Worm (Caenorhabditis elegans): ENCODE data around the gene lgg-1.

The lgg-1 gene

DNA sequence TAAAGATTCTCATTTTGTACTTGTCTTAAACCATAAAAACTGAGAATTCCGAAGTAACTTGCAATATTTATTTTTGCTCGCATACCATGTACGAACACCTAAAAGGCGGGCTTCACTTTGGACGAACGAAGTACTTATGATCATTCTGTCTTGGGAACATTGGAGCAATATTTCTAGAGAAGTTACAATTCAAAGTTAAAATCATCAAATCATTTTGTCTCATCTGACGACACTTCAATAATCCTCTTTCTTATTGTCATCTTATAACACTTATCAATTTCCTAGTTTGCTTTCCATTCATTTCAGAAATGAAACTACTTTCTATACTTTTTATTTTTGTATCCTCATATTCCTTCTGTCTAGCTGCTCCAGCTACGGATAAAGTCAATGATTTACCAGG, 19.2 kb upstream of the lgg-1 start, which contains the start of gene ctsa-4.1:
ctsa-4.1 (plus strand) TSS at position 301 of the 400 bp plus-strand sequence.
- TF ChIP-seq nhr-77 (tag; optimal IDR thresholded peaks at IDR 0.05) = no peak
- no peak for TF ChIP-seq dmd-4 (tag; optimal IDR thresholded peaks at IDR 0.05)

DNA sequence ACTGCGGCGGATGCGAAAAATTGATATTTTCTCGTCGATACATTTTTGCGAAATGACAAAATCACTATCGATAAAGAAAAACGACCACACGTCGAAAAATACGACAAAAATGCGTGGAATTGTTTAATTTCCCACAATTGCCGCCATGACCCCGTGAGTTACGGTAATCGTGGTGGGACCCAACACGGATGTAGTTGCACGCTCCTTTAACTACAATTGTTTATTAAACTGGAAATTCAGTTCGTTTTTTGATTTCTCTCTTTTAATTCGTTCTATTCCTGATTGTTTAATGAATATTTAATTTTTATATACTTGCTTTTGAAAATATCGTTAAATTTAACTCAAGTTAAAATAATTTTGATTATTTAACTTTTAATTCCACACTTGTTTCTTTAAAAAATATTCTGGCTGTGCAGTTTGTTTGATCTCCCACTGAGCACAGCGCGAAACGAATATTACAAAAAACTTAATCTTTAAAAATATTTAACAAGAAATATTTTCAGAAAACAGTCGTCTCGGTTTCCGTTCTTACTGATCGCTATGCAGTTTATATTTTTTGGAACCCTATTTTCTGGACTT, 17.8 kb upstream of the lgg-1 start, which contains the start of the genes ani-2 and clec-88:
ani-2 (minus strand) TSS at position 131 of the 579 bp plus-strand sequence.
clec-88 (plus strand) TSS at position 486 of the 579 bp plus-strand sequence.
- TF ChIP-seq peb-1 (tag; optimal IDR thresholded peaks at IDR 0.05) (no peak), nhr-23 (tag; optimal IDR thresholded peaks at IDR 0.05) (no peak), C34F6.9 (tag; optimal IDR thresholded peaks at IDR 0.05) (no peak), nhr-77 (tag; optimal IDR thresholded peaks at IDR 0.05) (no peak), nhr-6 (tag; optimal IDR thresholded peaks at IDR 0.05) (no peak), ztf-1 (GFP tag; conservative IDR thresholded peaks at IDR 0.05) (no peak), crh-2 (tag; optimal IDR thresholded peaks at IDR 0.05) (no peak), skn-1 (tag; optimal IDR thresholded peaks at IDR 0.05) (no peak), ama-1 (optimal IDR thresholded peaks at IDR 0.05) (no peak), nhr-12 (tag; optimal IDR thresholded peaks at IDR 0.05) (no peak), nhr-25 (tag; optimal IDR thresholded peaks at IDR 0.05) (no peak), snpc-4 (tag; optimal IDR thresholded peaks at IDR 0.05) (no peak), R02D3.7 (tag; optimal IDR thresholded peaks at IDR 0.05) (no peak), lsy-2 (tag; optimal IDR thresholded peaks at IDR 0.05) (no peak), mdl-1 (tag; optimal IDR thresholded peaks at IDR 0.05) (no peak), unc-62 (GFP tag; optimal IDR thresholded peaks at IDR 0.05) (no peak)

DNA sequence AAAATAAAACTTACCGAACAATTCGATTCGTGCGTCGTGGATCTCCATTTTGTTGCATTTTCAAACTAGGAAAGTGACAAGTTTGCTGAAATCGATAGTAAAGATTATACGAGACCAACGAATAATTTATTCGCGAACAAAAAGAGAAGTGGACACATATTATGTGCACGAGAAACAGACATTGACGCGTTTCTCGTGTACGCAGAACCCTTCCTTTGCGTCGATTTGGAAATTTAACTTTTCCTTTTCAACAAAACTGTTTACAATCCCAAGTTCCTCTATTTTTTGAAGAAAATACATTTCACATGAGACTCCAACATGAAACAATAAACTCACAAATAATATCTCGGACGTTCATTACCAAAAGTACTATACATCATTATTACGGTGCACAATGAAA, 13.3 kb upstream of the lgg-1 start, which contains the start of gene K10B2.4:
K10B2.4 (minus strand) TSS at position 138 of the 400 bp plus-strand sequence.
- TF ChIP-seq gmeb-1 (tag; optimal IDR thresholded peaks at IDR 0.05) (peak; percentile 76), ceh-16 (tag; optimal IDR thresholded peaks at IDR 0.05) (peak; percentile 21), mab-5 (tag; optimal IDR thresholded peaks at IDR 0.05) (peak; percentile 40), F13H6.1 (tag; optimal IDR thresholded peaks at IDR 0.05) (peak; percentile 37), elt-1 (tag; optimal IDR thresholded peaks at IDR 0.05) (no peak), nhr-129 (tag; optimal IDR thresholded peaks at IDR 0.05) (peak; percentile 86), elt-3 (tag; optimal IDR thresholded peaks at IDR 0.05) (no peak), snpc-4 (tag; optimal IDR thresholded peaks at IDR 0.05) (peak; percentile 46), R02D3.7 (tag; optimal IDR thresholded peaks at IDR 0.05) (no peak), crh-2 (tag; optimal IDR thresholded peaks at IDR 0.05) (peak; percentile 75), sma-3 (GFP tag; optimal IDR thresholded peaks at IDR 0.05) (peak; percentile 70), ztf-4 (tag; optimal IDR thresholded peaks at IDR 0.05) (no peak), nhr-6 (tag; optimal IDR thresholded peaks at IDR 0.05) (peak; percentile 68), nhr-237 (tag; optimal IDR thresholded peaks at IDR 0.05) (no peak), mdl-1 (tag; optimal IDR thresholded peaks at IDR 0.05) (no peak), lin-13 (GFP tag; optimal IDR thresholded peaks at IDR 0.05) (peak; percentile 65), lsy-2 (tag; optimal IDR thresholded peaks at IDR 0.05) (peak; percentile 23 to 87), sem-4 (tag; optimal IDR thresholded peaks at IDR 0.05) (peak; percentile 33), nhr-77 (tag; optimal IDR thresholded peaks at IDR 0.05) (no peak), ztf-1 (GFP tag; conservative IDR thresholded peaks at IDR 0.05) (no peak), fos-1 (tag; optimal IDR thresholded peaks at IDR 0.05) (peak; percentile 44), unc-39 (tag; optimal IDR thresholded peaks at IDR 0.05) (no peak), nhr-21 (tag; optimal IDR thresholded peaks at IDR 0.05) (peak; percentile 40), skn-1 (tag; optimal IDR thresholded peaks at IDR 0.05) (no peak), ceh-82 (tag; optimal IDR thresholded peaks at IDR 0.05) (no peak), nhr-12 (tag; optimal IDR thresholded peaks at IDR 0.05) (no peak), unc-55 (GFP tag; optimal IDR thresholded peaks at IDR 0.05) (peak; percentile 81), blmp-1 (tag; optimal IDR thresholded peaks at IDR 0.05; ENCODE audit: insufficient read depth) (no peak), alr-1 (tag; optimal IDR thresholded peaks at IDR 0.05) (no peak), Y55F3AM.14 (GFP tag; optimal IDR thresholded peaks at IDR 0.05) (no peak), lin-11 (tag; optimal IDR thresholded peaks at IDR 0.05) (no peak), peb-1 (tag; optimal IDR thresholded peaks at IDR 0.05) (no peak), nhr-10 (tag; optimal IDR thresholded peaks at IDR 0.05) (no peak), sma-9 (GFP tag; optimal IDR thresholded peaks at IDR 0.05) (peak; percentile 73), sma-9 (tag; optimal IDR thresholded peaks at IDR 0.05) (no peak), mbf-1 (tag; optimal IDR thresholded peaks at IDR 0.05) (no peak), nhr-25 (tag; optimal IDR thresholded peaks at IDR 0.05) (peak; percentile 78), unc-62 (GFP tag; optimal IDR thresholded peaks at IDR 0.05) (no peak), C34F6.9 (tag; optimal IDR thresholded peaks at IDR 0.05) (peak; percentile 79), aly-2 (tag; optimal IDR thresholded peaks at IDR 0.05) (no peak)

All from whole organism, L2 larva.